Fruit fly (Drosophila melanogaster) whole organism, embryonic: ENCODE measurements around the gene GramD1B.
A peak's percentile ranks its signal among the peaks of the same experiment; 100 is the strongest.

ENCODE experiments used
- CG11696 ChIP-seq: fragments of 200-800 bp; sonication (Bioruptor generic); IDR thresholded peaks from 2 replicates; pipeline ENCODE4 v1.3.6; 2022; ENCODE audit warnings: missing biosample characterization, missing genetic modification characterization
- CG17912 ChIP-seq: fragments of 200-800 bp; sonication (Bioruptor generic); optimal IDR thresholded peaks from 2 replicates; lab custom pipeline; 2018; ENCODE audit warnings: missing biosample characterization, mild to moderate bottlenecking, missing genetic modification characterization
- CG3995 ChIP-seq: fragments of 200-800 bp; sonication (Bioruptor generic); optimal IDR thresholded peaks from 3 replicates; lab custom pipeline; 2016; ENCODE audit warnings: missing biosample characterization, missing genetic modification characterization
- HLH4C ChIP-seq: fragments of 200-800 bp; sonication (Bioruptor generic); IDR thresholded peaks from 3 replicates; pipeline ENCODE4 v1.3.6; 2022; ENCODE audit warnings: missing biosample characterization, missing genetic modification characterization; ENCODE audit not compliant: partially characterized antibody
- HLHmδ ChIP-seq: fragments of 200-800 bp; sonication (Bioruptor generic); optimal IDR thresholded peaks from 2 replicates; lab custom pipeline; 2018; ENCODE audit warnings: missing biosample characterization, mild to moderate bottlenecking, missing genetic modification characterization, moderate library complexity
- Ravus ChIP-seq: fragments of 200-800 bp; sonication (Bioruptor generic); IDR thresholded peaks from 2 replicates; pipeline ENCODE4 v1.3.6; 2022; ENCODE audit warnings: missing biosample characterization, missing genetic modification characterization
- aop ChIP-seq: fragments of 200-800 bp; sonication (Bioruptor generic); IDR thresholded peaks from 2 replicates; pipeline ENCODE4 v1.3.6; 2022; ENCODE audit warnings: missing biosample characterization, missing genetic modification characterization
- kay ChIP-seq: fragments of 200-800 bp; sonication (Bioruptor generic); optimal IDR thresholded peaks from 2 replicates; lab custom pipeline; 2016; ENCODE audit warnings: missing biosample characterization, missing genetic modification characterization
- sob ChIP-seq: fragments of 200-800 bp; sonication (Bioruptor generic); IDR thresholded peaks from 2 replicates; pipeline ENCODE4 v1.3.6; 2022; ENCODE audit warnings: missing biosample characterization, missing genetic modification characterization
- usp ChIP-seq: fragments of >200 bp; optimal IDR thresholded peaks from 2 replicates; lab custom pipeline; 2017; ENCODE audit warnings: missing biosample characterization, missing genetic modification characterization

dm6 chr2L:3339420-3339819 is 33.8 kb downstream of the GramD1B start:
- no peak for TF ChIP-seq CG11696 (GFP tag; lab: Robert Waterston, UW)
- no peak for TF ChIP-seq kay
- no peak for TF ChIP-seq CG17912
- TF ChIP-seq HLHmδ, result peak; percentile 83
- TF ChIP-seq CG3995, result no peak
- TF ChIP-seq sob, result 0 out of 2 replicates have a peak, but pooled peaks have one; percentile 40
- no peak for TF ChIP-seq aop
- TF ChIP-seq usp (GFP tag; lab: Kevin White, UChicago), result no peak
- no peak for TF ChIP-seq Ravus (GFP tag; lab: Robert Waterston, UW)
- no peak for TF ChIP-seq HLH4C (GFP tag; lab: Robert Waterston, UW)
